Fruit fly (Drosophila melanogaster) whole organism, embryonic: ENCODE results near the gene CG16903.

ENCODE experiments used
- Asciz ChIP-seq: fragments of 200-800 bp; sonication (Bioruptor generic); optimal IDR thresholded peaks from 2 replicates; lab custom pipeline; 2017; ENCODE audit warnings: missing biosample characterization, mild to moderate bottlenecking, missing genetic modification characterization, missing genetic modification reagents
- Atf6 ChIP-seq: fragments of 200-800 bp; sonication (Bioruptor generic); IDR thresholded peaks from 2 replicates; pipeline ENCODE4 v1.3.6; 2022; ENCODE audit warnings: missing biosample characterization, missing genetic modification characterization
- CG10321 ChIP-seq: fragments of 200-800 bp; sonication (Bioruptor generic); IDR thresholded peaks from 2 replicates; pipeline ENCODE4 v1.3.6; 2022; ENCODE audit warnings: missing biosample characterization, missing genetic modification characterization
- CG11093 ChIP-seq: fragments of 200-800 bp; sonication (Bioruptor generic); IDR thresholded peaks from 3 replicates; pipeline ENCODE4 v1.3.6; 2022; ENCODE audit warnings: missing biosample characterization, missing genetic modification characterization
- CG11456 ChIP-seq: fragments of 200-800 bp; sonication (Bioruptor generic); IDR thresholded peaks from 3 replicates; pipeline ENCODE4 v1.3.6; 2022; ENCODE audit warnings: missing biosample characterization, missing genetic modification characterization
- CG12299 ChIP-seq: fragments of 200-800 bp; sonication (Bioruptor generic); optimal IDR thresholded peaks from 2 replicates; lab custom pipeline; 2018; ENCODE audit warnings: missing biosample characterization, mild to moderate bottlenecking, missing genetic modification characterization
- CG12942 ChIP-seq: fragments of 200-800 bp; sonication (Bioruptor generic); optimal IDR thresholded peaks from 3 replicates; lab custom pipeline; 2016; ENCODE audit warnings: missing biosample characterization, missing genetic modification characterization
- CG13296 ChIP-seq: fragments of 200-800 bp; sonication (Bioruptor generic); optimal IDR thresholded peaks from 3 replicates; lab custom pipeline; 2018; ENCODE audit warnings: missing biosample characterization, mild to moderate bottlenecking, missing genetic modification characterization
- CG14860 ChIP-seq: fragments of 200-800 bp; sonication (Bioruptor generic); IDR thresholded peaks from 3 replicates; pipeline ENCODE4 v1.3.6; 2022; ENCODE audit warnings: missing biosample characterization, missing genetic modification characterization; ENCODE audit not compliant: partially characterized antibody
- CG14965 ChIP-seq: fragments of 200-800 bp; sonication (Bioruptor generic); optimal IDR thresholded peaks from 2 replicates; lab custom pipeline; 2016; ENCODE audit warnings: missing biosample characterization, missing genetic modification characterization, borderline replicate concordance
- CG17385 ChIP-seq: fragments of 200-800 bp; sonication (Bioruptor generic); optimal IDR thresholded peaks from 3 replicates; lab custom pipeline; 2018; ENCODE audit warnings: missing biosample characterization, mild to moderate bottlenecking, missing genetic modification characterization
- CG17829 ChIP-seq: fragments of 200-800 bp; optimal IDR thresholded peaks from 2 replicates; lab custom pipeline; 2019; ENCODE audit warnings: missing biosample characterization, mild to moderate bottlenecking, missing genetic modification characterization, moderate library complexity
- CG2199 ChIP-seq: fragments of 200-800 bp; sonication (Bioruptor generic); IDR thresholded peaks from 3 replicates; pipeline ENCODE4 v1.3.6; 2022; ENCODE audit warnings: missing biosample characterization, missing genetic modification characterization
- CG2678 ChIP-seq: fragments of 200-800 bp; sonication (Bioruptor generic); optimal IDR thresholded peaks from 3 replicates; lab custom pipeline; 2019; ENCODE audit warnings: missing biosample characterization, mild to moderate bottlenecking, missing genetic modification characterization, moderate library complexity
- CG30020 ChIP-seq: fragments of 200-800 bp; optimal IDR thresholded peaks from 2 replicates; lab custom pipeline; 2019; ENCODE audit warnings: missing biosample characterization, mild to moderate bottlenecking, missing genetic modification characterization, moderate library complexity
- CG30403 ChIP-seq: fragments of 200-800 bp; sonication (Bioruptor generic); optimal IDR thresholded peaks from 3 replicates; lab custom pipeline; 2016; ENCODE audit warnings: missing biosample characterization, missing genetic modification characterization
- CG31388 ChIP-seq: fragments of 200-800 bp; sonication (Bioruptor generic); optimal IDR thresholded peaks from 2 replicates; lab custom pipeline; 2016; ENCODE audit warnings: missing biosample characterization, missing genetic modification characterization
- CG32772 ChIP-seq: fragments of 200-800 bp; sonication (Bioruptor generic); IDR thresholded peaks from 2 replicates; pipeline ENCODE4 v1.3.6; 2022; ENCODE audit warnings: missing biosample characterization, missing genetic modification characterization
- CG34224 ChIP-seq: fragments of 200-800 bp; sonication (Bioruptor generic); IDR thresholded peaks from 3 replicates; pipeline ENCODE4 v1.3.6; 2022; ENCODE audit warnings: missing biosample characterization, missing genetic modification characterization; ENCODE audit not compliant: partially characterized antibody
- CG3726 ChIP-seq: fragments of 200-800 bp; sonication (Bioruptor generic); IDR thresholded peaks from 3 replicates; pipeline ENCODE4, ENCODE4 v1.3.6; 2022; ENCODE audit warnings: missing biosample characterization, missing genetic modification characterization
- CG3847 ChIP-seq: fragments of 200-800 bp; sonication (Bioruptor generic); IDR thresholded peaks from 2 replicates; pipeline ENCODE4 v1.3.6; 2022; ENCODE audit warnings: missing biosample characterization, missing genetic modification characterization
- CG4820 ChIP-seq: fragments of 200-800 bp; sonication (Bioruptor generic); optimal IDR thresholded peaks from 3 replicates; lab custom pipeline; 2016; ENCODE audit warnings: missing biosample characterization, missing genetic modification characterization
- CG5245 ChIP-seq: fragments of 200-800 bp; sonication (Bioruptor generic); optimal IDR thresholded peaks from 3 replicates; lab custom pipeline; 2016; ENCODE audit warnings: missing biosample characterization, missing genetic modification characterization
- CG7963 ChIP-seq: fragments of 200-800 bp; sonication (Bioruptor generic); IDR thresholded peaks from 3 replicates; pipeline ENCODE4 v1.3.6; 2022; ENCODE audit warnings: missing biosample characterization, missing genetic modification characterization; ENCODE audit not compliant: partially characterized antibody
- CG9817 ChIP-seq: fragments of 200-800 bp; sonication (Bioruptor generic); optimal IDR thresholded peaks from 2 replicates; lab custom pipeline; 2018; ENCODE audit warnings: missing biosample characterization, mild to moderate bottlenecking, missing genetic modification characterization, moderate library complexity
- CTCF ChIP-seq: fragments of 200-800 bp; sonication (Bioruptor generic); optimal IDR thresholded peaks from 2 replicates; lab custom pipeline; 2017; ENCODE audit warnings: missing biosample characterization, mild to moderate bottlenecking, missing genetic modification characterization, moderate library complexity
- ERR ChIP-seq: fragments of 200-800 bp; sonication (Bioruptor generic); optimal IDR thresholded peaks from 2 replicates; lab custom pipeline; 2016; ENCODE audit warnings: missing biosample characterization, missing genetic modification characterization
- MBD-R2 ChIP-seq: fragments of 200-800 bp; sonication (Bioruptor generic); IDR thresholded peaks from 2 replicates; pipeline ENCODE4 v1.3.6; 2022; ENCODE audit warnings: missing biosample characterization, missing genetic modification characterization
- NFAT ChIP-seq: fragments of 200-800 bp; sonication (Bioruptor generic); IDR thresholded peaks from 2 replicates; pipeline ENCODE4 v1.3.6; 2022; ENCODE audit warnings: missing biosample characterization, missing genetic modification characterization
- Sin3A ChIP-seq: fragments of >200 bp; optimal IDR thresholded peaks from 2 replicates; lab custom pipeline; 2018
- Sry-β ChIP-seq: fragments of 200-800 bp; sonication (Bioruptor generic); optimal IDR thresholded peaks from 2 replicates; lab custom pipeline; 2018; ENCODE audit warnings: missing biosample characterization, mild to moderate bottlenecking, missing genetic modification characterization, moderate library complexity
- Sry-δ ChIP-seq: fragments of 200-800 bp; sonication (Bioruptor generic); optimal IDR thresholded peaks from 2 replicates; lab custom pipeline; 2016; ENCODE audit warnings: missing biosample characterization, missing genetic modification characterization
- chn ChIP-seq: fragments of 200-800 bp; sonication (Bioruptor generic); optimal IDR thresholded peaks from 2 replicates; lab custom pipeline; 2016; ENCODE audit warnings: missing biosample characterization, missing genetic modification characterization
- emc ChIP-seq: fragments of 200-800 bp; sonication (Bioruptor generic); optimal IDR thresholded peaks from 2 replicates; lab custom pipeline; 2016; ENCODE audit warnings: missing biosample characterization, missing genetic modification characterization
- gro ChIP-seq: fragments of 200-800 bp; sonication (Bioruptor generic); optimal IDR thresholded peaks from 2 replicates; lab custom pipeline; 2016; ENCODE audit warnings: missing biosample characterization, missing genetic modification characterization
- kni ChIP-seq: fragments of 200-800 bp; sonication (Bioruptor generic); optimal IDR thresholded peaks from 3 replicates; lab custom pipeline; 2017; ENCODE audit warnings: mild to moderate bottlenecking, missing biosample characterization, missing genetic modification reagents, missing genetic modification characterization
- maf-S ChIP-seq: fragments of 200-800 bp; sonication (Bioruptor generic); optimal IDR thresholded peaks from 2 replicates; lab custom pipeline; 2016; ENCODE audit warnings: missing biosample characterization, missing genetic modification characterization
- otp ChIP-seq: fragments of 200-800 bp; sonication (Bioruptor generic); IDR thresholded peaks from 3 replicates; pipeline ENCODE4, ENCODE4 v1.3.6; 2022; ENCODE audit warnings: missing biosample characterization, missing genetic modification characterization
- peb ChIP-seq: fragments of 200-800 bp; sonication (Bioruptor generic); IDR thresholded peaks from 2 replicates; pipeline ENCODE4 v1.3.6; 2022; ENCODE audit warnings: missing biosample characterization, missing genetic modification characterization
- pfk ChIP-seq: fragments of 200-800 bp; sonication (Bioruptor generic); optimal IDR thresholded peaks from 2 replicates; lab custom pipeline; 2018; ENCODE audit warnings: missing biosample characterization, mild to moderate bottlenecking, missing genetic modification characterization, moderate library complexity
- ranshi ChIP-seq: fragments of 200-800 bp; sonication (Bioruptor generic); IDR thresholded peaks from 2 replicates; pipeline ENCODE4 v1.3.6; 2022; ENCODE audit warnings: missing biosample characterization, missing genetic modification characterization
- sna ChIP-seq: fragments of 200-800 bp; sonication (Bioruptor generic); IDR thresholded peaks from 2 replicates; pipeline ENCODE4 v1.3.6; 2022; ENCODE audit warnings: missing biosample characterization, missing genetic modification characterization; ENCODE audit not compliant: partially characterized antibody
- ssp ChIP-seq: fragments of 200-800 bp; sonication (Bioruptor generic); IDR thresholded peaks from 2 replicates; pipeline ENCODE4 v1.3.6; 2022; ENCODE audit warnings: missing biosample characterization, missing genetic modification characterization
- sug ChIP-seq: fragments of 200-800 bp; optimal IDR thresholded peaks from 2 replicates; lab custom pipeline; 2019; ENCODE audit warnings: missing biosample characterization, mild to moderate bottlenecking, missing genetic modification characterization, moderate library complexity
- tup ChIP-seq: fragments of 200-800 bp; sonication (Bioruptor generic); optimal IDR thresholded peaks from 2 replicates; lab custom pipeline; 2016; ENCODE audit warnings: missing biosample characterization, mild to moderate bottlenecking, missing genetic modification characterization, moderate library complexity
- tx ChIP-seq: fragments of 200-800 bp; sonication (Bioruptor generic); optimal IDR thresholded peaks from 2 replicates; lab custom pipeline; 2016; ENCODE audit warnings: missing biosample characterization, missing genetic modification characterization
- unc-4 ChIP-seq: fragments of 200-800 bp; sonication (Bioruptor generic); IDR thresholded peaks from 2 replicates; pipeline ENCODE4 v1.3.6; 2022; ENCODE audit warnings: missing biosample characterization, missing genetic modification characterization; ENCODE audit not compliant: partially characterized antibody
- usp ChIP-seq: fragments of >200 bp; optimal IDR thresholded peaks from 2 replicates; lab custom pipeline; 2017; ENCODE audit warnings: missing biosample characterization, missing genetic modification characterization
- vnd ChIP-seq: fragments of 200-800 bp; sonication (Bioruptor generic); IDR thresholded peaks from 3 replicates; pipeline ENCODE4 v1.3.6; 2022; ENCODE audit warnings: missing biosample characterization, missing genetic modification characterization; ENCODE audit not compliant: partially characterized antibody

Gene CG16903

dm6 chrX:2071878-2072817 is 8.1 kb downstream of the CG16903 start, which contains the start of gene Rtca (continued):
- TF ChIP-seq NFAT (GFP tag; lab: Robert Waterston, UW): no peak
- TF ChIP-seq maf-S (GFP tag; lab: Kevin White, UChicago): peak; percentile 66
- TF ChIP-seq Asciz (GFP tag; lab: Kevin White, UChicago): peak; percentile 48
- TF ChIP-seq CTCF (GFP tag; lab: Kevin White, UChicago): no peak
- TF ChIP-seq tx (GFP tag; lab: Kevin White, UChicago): peak; percentile 68
- peak; percentile 32 for TF ChIP-seq CG12942 (GFP tag; lab: Kevin White, UChicago)
- TF ChIP-seq ERR (GFP tag; lab: Kevin White, UChicago): peak; percentile 26
- peak; percentile 15 for TF ChIP-seq emc (GFP tag; lab: Kevin White, UChicago)
- no peak for TF ChIP-seq tup (GFP tag; lab: Kevin White, UChicago)
- peak; percentile 54 for TF ChIP-seq CG12299 (tag; lab: Kevin White, UChicago)
- 0 out of 2 replicates have a peak, but pooled peaks have one; percentile 45 for TF ChIP-seq CG32772
- TF ChIP-seq CG17385 (GFP tag; lab: Kevin White, UChicago): peak; percentile 63
- no peak for TF ChIP-seq CG2199 (GFP tag; lab: Robert Waterston, UW)
- peak; percentile 18 for TF ChIP-seq CG5245 (GFP tag; lab: Kevin White, UChicago)
- peak; percentile 51; the same call in 1 of the 3 replicates for TF ChIP-seq otp (GFP tag; lab: Robert Waterston, UW)
- TF ChIP-seq CG17829 (tag; lab: Kevin White, UChicago): peak; percentile 44
- no peak for TF ChIP-seq CG14965 (GFP tag; lab: Kevin White, UChicago)
- no peak for TF ChIP-seq peb (GFP tag; lab: Robert Waterston, UW)
- TF ChIP-seq pfk (GFP tag; lab: Kevin White, UChicago): no peak
- TF ChIP-seq sug (tag; lab: Kevin White, UChicago): peak; percentile 30
- TF ChIP-seq ssp (GFP tag; lab: Robert Waterston, UW): 0 out of 2 replicates have a peak, but pooled peaks have one; percentile 37
- peak; percentile 54 for TF ChIP-seq CG9817 (tag; lab: Kevin White, UChicago)
- peak; percentile 42 for TF ChIP-seq gro (GFP tag; lab: Kevin White, UChicago)
- TF ChIP-seq Sry-δ: peak; percentile 17
- TF ChIP-seq CG3726 (GFP tag; lab: Robert Waterston, UW): 0 out of 3 replicates have a peak, but pooled peaks have one; percentile 62
- TF ChIP-seq CG14860: no peak
- no peak for TF ChIP-seq sna
- no peak for TF ChIP-seq Sin3A (lab: Kevin White, UChicago)
- peak; percentile 62; the same call in 1 of the 3 replicates for TF ChIP-seq CG11456 (GFP tag; lab: Robert Waterston, UW)
- peak; percentile 38; the same call in 1 of the 3 replicates for TF ChIP-seq CG11093
- TF ChIP-seq MBD-R2 (GFP tag; lab: Robert Waterston, UW): peak; percentile 43; the same call in 1 of the 2 replicates
- TF ChIP-seq kni (GFP tag; lab: Kevin White, UChicago): no peak
- no peak for TF ChIP-seq CG30020 (tag; lab: Kevin White, UChicago)
- no peak for TF ChIP-seq CG31388 (GFP tag; lab: Kevin White, UChicago)
- no peak for TF ChIP-seq Sry-β (GFP tag; lab: Kevin White, UChicago)
- peak; percentile 32 for TF ChIP-seq chn (GFP tag; lab: Kevin White, UChicago)
- no peak for TF ChIP-seq CG7963 (GFP tag; lab: Robert Waterston, UW)
- peak; percentile 42 for TF ChIP-seq CG4820 (GFP tag; lab: Kevin White, UChicago)
- TF ChIP-seq CG10321: no peak
- peak; percentile 60 for TF ChIP-seq ranshi (GFP tag; lab: Robert Waterston, UW)
- TF ChIP-seq usp (GFP tag; lab: Kevin White, UChicago): no peak
- peak; percentile 81 for TF ChIP-seq CG2678 (tag; lab: Kevin White, UChicago)
- peak; percentile 75 for TF ChIP-seq CG30403
- no peak for TF ChIP-seq unc-4
- no peak for TF ChIP-seq vnd (GFP tag; lab: Robert Waterston, UW)
- peak; percentile 70 for TF ChIP-seq CG13296 (GFP tag; lab: Kevin White, UChicago)
- peak; percentile 70 for TF ChIP-seq CG3847 (GFP tag; lab: Robert Waterston, UW)
- TF ChIP-seq CG34224 (GFP tag; lab: Robert Waterston, UW): 0 out of 3 replicates have a peak, but pooled peaks have one; percentile 16
- TF ChIP-seq Atf6 (GFP tag; lab: Robert Waterston, UW): peak; percentile 68
